Fruit fly (Drosophila melanogaster) whole organism, embryonic: ENCODE data around the gene CG13699.

Experiments
- Bteb2 ChIP-seq: fragments of 200-800 bp; sonication (Bioruptor generic); optimal IDR thresholded peaks from 2 replicates; lab custom pipeline; 2016; ENCODE audit warnings: missing biosample characterization, missing genetic modification characterization
- CG10267 ChIP-seq: fragments of 200-800 bp; sonication (Bioruptor generic); optimal IDR thresholded peaks from 2 replicates; lab custom pipeline; 2018; ENCODE audit warnings: missing biosample characterization, mild to moderate bottlenecking, missing genetic modification characterization, moderate library complexity
- CG10431 ChIP-seq: fragments of 200-800 bp; sonication (Bioruptor generic); optimal IDR thresholded peaks from 3 replicates; lab custom pipeline; 2018; ENCODE audit warnings: missing biosample characterization, mild to moderate bottlenecking, missing genetic modification characterization
- CG10543 ChIP-seq: fragments of 200-800 bp; sonication (Bioruptor generic); optimal IDR thresholded peaks from 3 replicates; lab custom pipeline; 2017; ENCODE audit warnings: missing biosample characterization, mild to moderate bottlenecking, missing genetic modification characterization, moderate library complexity
- CG10979 ChIP-seq: fragments of 200-800 bp; sonication (Bioruptor generic); optimal IDR thresholded peaks from 2 replicates; lab custom pipeline; 2018; ENCODE audit warnings: missing biosample characterization, mild to moderate bottlenecking, missing genetic modification characterization, moderate library complexity
- CG11247 ChIP-seq: fragments of 200-800 bp; sonication (Bioruptor generic); IDR thresholded peaks from 2 replicates; pipeline ENCODE4 v1.3.6; 2022; ENCODE audit warnings: missing biosample characterization, missing genetic modification characterization
- CG12744 ChIP-seq: fragments of 200-800 bp; sonication (Bioruptor generic); optimal IDR thresholded peaks from 2 replicates; lab custom pipeline; 2016; ENCODE audit warnings: missing biosample characterization, missing genetic modification characterization
- CG14710 ChIP-seq: fragments of 200-800 bp; sonication (Bioruptor generic); optimal IDR thresholded peaks from 3 replicates; lab custom pipeline; 2019; ENCODE audit warnings: missing biosample characterization, mild to moderate bottlenecking, missing genetic modification characterization, moderate library complexity
- CG15269 ChIP-seq: fragments of 200-800 bp; sonication (Bioruptor generic); optimal IDR thresholded peaks from 2 replicates; lab custom pipeline; 2018; ENCODE audit warnings: missing biosample characterization, mild to moderate bottlenecking, missing genetic modification characterization, moderate library complexity
- CG15514 ChIP-seq: fragments of 200-800 bp; sonication (Bioruptor generic); optimal IDR thresholded peaks from 3 replicates; lab custom pipeline; 2017; ENCODE audit warnings: missing biosample characterization, missing genetic modification characterization, mild to moderate bottlenecking, moderate library complexity, missing genetic modification reagents
- CG18262 ChIP-seq: fragments of 200-800 bp; optimal IDR thresholded peaks from 3 replicates; lab custom pipeline; 2019; ENCODE audit warnings: missing biosample characterization, mild to moderate bottlenecking, missing genetic modification characterization, moderate library complexity
- CG1832 ChIP-seq: fragments of 200-800 bp; sonication (Bioruptor generic); optimal IDR thresholded peaks from 2 replicates; lab custom pipeline; 2017; ENCODE audit warnings: missing biosample characterization, mild to moderate bottlenecking, missing genetic modification characterization, inconsistent platforms
- CG2199 ChIP-seq: fragments of 200-800 bp; sonication (Bioruptor generic); IDR thresholded peaks from 3 replicates; pipeline ENCODE4 v1.3.6; 2022; ENCODE audit warnings: missing biosample characterization, missing genetic modification characterization
- CG30020 ChIP-seq: fragments of 200-800 bp; optimal IDR thresholded peaks from 2 replicates; lab custom pipeline; 2019; ENCODE audit warnings: missing biosample characterization, mild to moderate bottlenecking, missing genetic modification characterization, moderate library complexity
- CG3065 ChIP-seq: fragments of 200-800 bp; sonication (Bioruptor generic); optimal IDR thresholded peaks from 2 replicates; lab custom pipeline; 2016; ENCODE audit warnings: missing biosample characterization, missing genetic modification characterization
- CG3163 ChIP-seq: fragments of 200-800 bp; sonication (Bioruptor generic); optimal IDR thresholded peaks from 3 replicates; lab custom pipeline; 2016; ENCODE audit warnings: missing biosample characterization, missing genetic modification characterization
- CG33213 ChIP-seq: fragments of 200-800 bp; sonication (Bioruptor generic); optimal IDR thresholded peaks from 3 replicates; lab custom pipeline; 2016; ENCODE audit warnings: missing biosample characterization, missing genetic modification characterization
- CG3847 ChIP-seq: fragments of 200-800 bp; sonication (Bioruptor generic); IDR thresholded peaks from 2 replicates; pipeline ENCODE4 v1.3.6; 2022; ENCODE audit warnings: missing biosample characterization, missing genetic modification characterization
- CG4820 ChIP-seq: fragments of 200-800 bp; sonication (Bioruptor generic); optimal IDR thresholded peaks from 3 replicates; lab custom pipeline; 2016; ENCODE audit warnings: missing biosample characterization, missing genetic modification characterization
- CG6689 ChIP-seq: fragments of 200-800 bp; sonication (Bioruptor generic); IDR thresholded peaks from 2 replicates; pipeline ENCODE4 v1.3.6; 2022; ENCODE audit warnings: missing biosample characterization, missing genetic modification characterization
- CG8089 ChIP-seq: fragments of 200-800 bp; sonication (Bioruptor generic); optimal IDR thresholded peaks from 3 replicates; lab custom pipeline; 2016; ENCODE audit warnings: missing biosample characterization, missing genetic modification characterization
- CoRest ChIP-seq: fragments of 200-800 bp; sonication (Bioruptor generic); optimal IDR thresholded peaks from 3 replicates; lab custom pipeline; 2018; ENCODE audit warnings: missing biosample characterization, mild to moderate bottlenecking, missing genetic modification characterization, moderate library complexity
- D19A ChIP-seq: fragments of 200-800 bp; optimal IDR thresholded peaks from 3 replicates; lab custom pipeline; 2019; ENCODE audit warnings: missing biosample characterization, mild to moderate bottlenecking, missing genetic modification characterization, moderate library complexity
- Dad ChIP-seq: fragments of 200-800 bp; sonication (Bioruptor generic); optimal IDR thresholded peaks from 3 replicates; lab custom pipeline; 2016; ENCODE audit warnings: missing biosample characterization, missing genetic modification characterization
- Elba2 ChIP-seq: fragments of 200-800 bp; sonication (Bioruptor generic); optimal IDR thresholded peaks from 3 replicates; lab custom pipeline; 2016; ENCODE audit warnings: missing biosample characterization, missing genetic modification characterization
- Ets65A ChIP-seq: fragments of 200-800 bp; sonication (Bioruptor generic); peaks from one replicate; lab custom pipeline; 2016; ENCODE audit warnings: missing biosample characterization, missing genetic modification characterization
- HLHmδ ChIP-seq: fragments of 200-800 bp; sonication (Bioruptor generic); optimal IDR thresholded peaks from 2 replicates; lab custom pipeline; 2018; ENCODE audit warnings: missing biosample characterization, mild to moderate bottlenecking, missing genetic modification characterization, moderate library complexity
- HmgD ChIP-seq: fragments of 200-800 bp; sonication (Bioruptor generic); optimal IDR thresholded peaks from 3 replicates; lab custom pipeline; 2016; ENCODE audit warnings: missing biosample characterization, missing genetic modification characterization
- Hr51 ChIP-seq, 2 experiments: fragments of 200-800 bp; sonication (Bioruptor generic); optimal IDR thresholded peaks; 2 replicates in 1 of 2; 3 replicates in 1 of 2; lab custom pipeline; 2016 to 2018; ENCODE audit warnings: missing biosample characterization in 2 of 2, missing genetic modification characterization in 2 of 2, mild to moderate bottlenecking in 1 of 2, moderate library complexity in 1 of 2
- MBD-R2 ChIP-seq: fragments of 200-800 bp; sonication (Bioruptor generic); IDR thresholded peaks from 2 replicates; pipeline ENCODE4 v1.3.6; 2022; ENCODE audit warnings: missing biosample characterization, missing genetic modification characterization
- Max ChIP-seq: fragments of 200-800 bp; sonication (Bioruptor generic); optimal IDR thresholded peaks from 2 replicates; lab custom pipeline; 2016; ENCODE audit warnings: missing biosample characterization, mild to moderate bottlenecking, missing genetic modification characterization
- Med ChIP-seq: fragments of 200-800 bp; sonication (Bioruptor generic); peaks from one replicate; lab custom pipeline; 2016; ENCODE audit warnings: missing biosample characterization, missing genetic modification characterization, mild to moderate bottlenecking, inconsistent platforms, moderate library complexity
- NFAT ChIP-seq: fragments of 200-800 bp; sonication (Bioruptor generic); IDR thresholded peaks from 2 replicates; pipeline ENCODE4 v1.3.6; 2022; ENCODE audit warnings: missing biosample characterization, missing genetic modification characterization
- Nf-YA ChIP-seq: fragments of 200-800 bp; sonication (Bioruptor generic); IDR thresholded peaks from 2 replicates; pipeline ENCODE4 v1.3.6; 2022; ENCODE audit warnings: missing biosample characterization, missing genetic modification characterization
- Oaz ChIP-seq: fragments of 200-800 bp; sonication (Bioruptor generic); IDR thresholded peaks from 2 replicates; pipeline ENCODE4 v1.3.6; 2022; ENCODE audit warnings: missing biosample characterization, missing genetic modification characterization
- PHDP ChIP-seq: fragments of 200-800 bp; sonication (Bioruptor generic); optimal IDR thresholded peaks from 3 replicates; lab custom pipeline; 2018; ENCODE audit warnings: missing biosample characterization, mild to moderate bottlenecking, missing genetic modification characterization, moderate library complexity
- Ptx1 ChIP-seq: fragments of 200-800 bp; sonication (Bioruptor generic); IDR thresholded peaks from 2 replicates; pipeline ENCODE4 v1.3.6; 2022; ENCODE audit warnings: missing biosample characterization, missing genetic modification characterization
- Sox100B ChIP-seq: fragments of 200-800 bp; sonication (Bioruptor generic); optimal IDR thresholded peaks from 3 replicates; lab custom pipeline; 2018; ENCODE audit warnings: missing biosample characterization, mild to moderate bottlenecking, missing genetic modification characterization
- btn ChIP-seq: fragments of 200-800 bp; sonication (Bioruptor generic); optimal IDR thresholded peaks from 2 replicates; lab custom pipeline; 2016; ENCODE audit warnings: missing biosample characterization, missing genetic modification characterization
- cad ChIP-seq: fragments of >200 bp; optimal IDR thresholded peaks from 2 replicates; lab custom pipeline; 2017; ENCODE audit warnings: missing biosample characterization, missing genetic modification characterization
- ci ChIP-seq: fragments of 200-800 bp; sonication (Bioruptor generic); IDR thresholded peaks from 3 replicates; pipeline ENCODE4 v1.3.6; 2022; ENCODE audit warnings: missing biosample characterization, missing genetic modification characterization
- dpn ChIP-seq, 2 experiments: fragments of 200-800 bp; sonication (Bioruptor generic); optimal IDR thresholded peaks; 3 replicates each; lab custom pipeline; 2016; ENCODE audit warnings: missing biosample characterization in 2 of 2, missing genetic modification characterization in 2 of 2
- grn ChIP-seq: fragments of 200-800 bp; sonication (Bioruptor generic); optimal IDR thresholded peaks from 3 replicates; lab custom pipeline; 2017; ENCODE audit warnings: missing biosample characterization, missing genetic modification characterization
- nom ChIP-seq: fragments of 200-800 bp; sonication (Bioruptor generic); optimal IDR thresholded peaks from 2 replicates; lab custom pipeline; 2017; ENCODE audit warnings: missing biosample characterization, missing genetic modification characterization, mild to moderate bottlenecking, moderate library complexity, missing genetic modification reagents
- psq ChIP-seq: fragments of 200-800 bp; sonication (Bioruptor generic); optimal IDR thresholded peaks from 2 replicates; lab custom pipeline; 2017; ENCODE audit warnings: missing biosample characterization, missing genetic modification characterization
- sens ChIP-seq: fragments of 200-800 bp; sonication (Bioruptor generic); peaks from one replicate; lab custom pipeline; 2016; ENCODE audit warnings: missing biosample characterization, missing genetic modification characterization
- sens-2 ChIP-seq: fragments of 200-800 bp; sonication (Bioruptor generic); IDR thresholded peaks from 2 replicates; pipeline ENCODE4 v1.3.6; 2022; ENCODE audit warnings: missing biosample characterization, missing genetic modification characterization
- sisA ChIP-seq: fragments of 200-800 bp; sonication (Bioruptor generic); IDR thresholded peaks from 2 replicates; pipeline ENCODE4 v1.3.6; 2022; ENCODE audit warnings: missing biosample characterization, missing genetic modification characterization
- trem ChIP-seq: fragments of 200-800 bp; optimal IDR thresholded peaks from 3 replicates; lab custom pipeline; 2019; ENCODE audit warnings: missing biosample characterization, mild to moderate bottlenecking, missing genetic modification characterization, moderate library complexity
- vvl ChIP-seq: fragments of 200-800 bp; sonication (Bioruptor generic); IDR thresholded peaks from 2 replicates; pipeline ENCODE4 v1.3.6; 2022; ENCODE audit warnings: missing biosample characterization, missing genetic modification characterization
- yki ChIP-seq: fragments of >200 bp; optimal IDR thresholded peaks from 3 replicates; lab custom pipeline; 2018
- zfh1 ChIP-seq: fragments of 200-800 bp; sonication (Bioruptor generic); IDR thresholded peaks from 3 replicates; pipeline ENCODE4 v1.3.6; 2022; ENCODE audit warnings: missing biosample characterization, missing genetic modification characterization

The CG13699 gene

DNA sequence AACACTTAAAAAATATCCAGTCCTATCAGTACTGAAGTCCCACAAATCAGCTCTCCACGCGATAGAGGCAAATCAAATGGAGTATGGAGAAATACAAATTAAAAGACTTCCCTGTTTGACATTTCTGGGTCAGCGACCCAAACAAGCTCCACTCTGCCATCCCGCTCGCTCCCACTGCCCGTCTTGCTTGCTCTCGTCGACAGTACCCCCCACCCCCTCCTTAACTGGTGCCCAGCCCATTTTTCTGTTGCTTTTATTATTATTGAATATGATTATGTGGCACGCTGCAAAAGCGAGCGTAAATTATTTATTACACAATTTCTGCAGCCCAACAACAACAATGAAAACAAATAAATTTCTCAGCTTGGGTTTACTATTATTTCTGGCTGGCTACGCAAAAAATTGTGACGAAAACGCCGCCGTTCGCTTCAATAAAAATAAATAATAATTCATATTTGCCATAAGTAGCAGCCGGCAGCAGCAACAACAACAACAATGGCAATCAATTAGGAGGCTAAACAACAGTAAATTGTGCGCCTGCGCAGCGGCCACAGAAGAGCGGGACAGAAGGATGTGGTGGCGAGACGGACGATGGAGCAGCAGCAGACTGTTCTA, 26.3 kb upstream of the CG13699 start (continued):
- TF ChIP-seq grn (GFP tag; lab: Kevin White, UChicago) (no peak), nom (GFP tag; lab: Kevin White, UChicago) (no peak), btn (no peak), CG11247 (GFP tag; lab: Robert Waterston, UW) (no peak), Hr51 (GFP tag; optimal IDR thresholded peaks at IDR 0.05; lab: Kevin White, UChicago) (no peak), CG10543 (no peak), Oaz (no peak), Dad (GFP tag; lab: Kevin White, UChicago) (no peak), CG10979 (tag; lab: Kevin White, UChicago) (no peak), MBD-R2 (GFP tag; lab: Robert Waterston, UW) (no peak), sisA (GFP tag; lab: Robert Waterston, UW) (no peak), CG15514 (no peak), CG33213 (GFP tag; lab: Kevin White, UChicago) (no peak), CG12744 (GFP tag; lab: Kevin White, UChicago) (no peak), Ptx1 (GFP tag; lab: Robert Waterston, UW) (no peak), CG6689 (GFP tag; lab: Robert Waterston, UW) (no peak), sens (GFP tag; lab: Kevin White, UChicago) (peak; percentile 60), yki (lab: Kevin White, UChicago) (no peak), CG10267 (tag; lab: Kevin White, UChicago) (no peak), CG10431 (no peak), vvl (GFP tag; lab: Robert Waterston, UW) (peak; percentile 37), CG3847 (GFP tag; lab: Robert Waterston, UW) (no peak), psq (GFP tag; lab: Kevin White, UChicago) (no peak), Elba2 (no peak), CG30020 (tag; lab: Kevin White, UChicago) (no peak), ci (peak; percentile 25; the same call in 1 of the 3 replicates), CG15269 (tag; lab: Kevin White, UChicago) (no peak), PHDP (no peak), Nf-YA (GFP tag; lab: Robert Waterston, UW) (no peak), Ets65A (GFP tag; lab: Kevin White, UChicago) (peak; percentile 75), CG2199 (GFP tag; lab: Robert Waterston, UW) (peak; percentile 76; the same call in 2 of the 3 replicates), CG3065 (GFP tag; lab: Kevin White, UChicago) (no peak), CG4820 (no peak), CoRest (no peak), dpn (GFP tag; optimal IDR thresholded peaks at IDR 0.05; lab: Kevin White, UChicago) (no peak), HmgD (no peak), CG3163 (GFP tag; lab: Kevin White, UChicago) (no peak), Med (GFP tag; lab: Kevin White, UChicago) (peak; percentile 67), CG14710 (no peak), CG1832 (GFP tag; lab: Kevin White, UChicago) (peak; percentile 48), Bteb2 (GFP tag; lab: Kevin White, UChicago) (no peak), Max (GFP tag; lab: Kevin White, UChicago) (no peak), CG8089 (no peak), trem (tag; lab: Kevin White, UChicago) (no peak), D19A (tag; lab: Kevin White, UChicago) (no peak), CG18262 (tag; lab: Kevin White, UChicago) (no peak), zfh1 (GFP tag; lab: Robert Waterston, UW) (no peak), cad (GFP tag; lab: Kevin White, UChicago) (peak; percentile 38), Sox100B (GFP tag; lab: Kevin White, UChicago) (no peak), NFAT (GFP tag; lab: Robert Waterston, UW) (no peak), sens-2 (GFP tag; lab: Robert Waterston, UW) (no peak), HLHmδ (GFP tag; lab: Kevin White, UChicago) (no peak)
